Fruit fly (Drosophila melanogaster): ENCODE data around the gene CG33939.

Gene CG33939

dm6 chrX:19148798-19149510 is 25.7 kb downstream of the CG33939 start:
- TF ChIP-seq CG10348 (GFP tag; IDR thresholded peaks at IDR 0.05), result no peak
- no peak for TF ChIP-seq fd96Ca (GFP tag; IDR thresholded peaks at IDR 0.05)
- no peak for TF ChIP-seq CG4496 (GFP tag; IDR thresholded peaks at IDR 0.05)
- TF ChIP-seq CG8159 (tag; optimal IDR thresholded peaks at IDR 0.05), result no peak
- TF ChIP-seq CG32121 (GFP tag; IDR thresholded peaks at IDR 0.05), result no peak
- TF ChIP-seq Ets98B (GFP tag; IDR thresholded peaks at IDR 0.05), result no peak
- TF ChIP-seq rn (GFP tag; IDR thresholded peaks at IDR 0.05), result no peak
- TF ChIP-seq EcR (GFP tag; optimal IDR thresholded peaks at IDR 0.05), result no peak
- no peak for TF ChIP-seq CG15710 (tag; optimal IDR thresholded peaks at IDR 0.05)
- no peak for TF ChIP-seq D1 (tag; optimal IDR thresholded peaks at IDR 0.05)
- TF ChIP-seq CG13204 (GFP tag; optimal IDR thresholded peaks at IDR 0.05), result no peak
- no peak for TF ChIP-seq CG12605 (GFP tag; IDR thresholded peaks at IDR 0.05)
- no peak for TF ChIP-seq Snoo (tag; optimal IDR thresholded peaks at IDR 0.05)
- no peak for TF ChIP-seq Pif1B (GFP tag; optimal IDR thresholded peaks at IDR 0.05)
- TF ChIP-seq CG8301 (tag; optimal IDR thresholded peaks at IDR 0.05), result no peak
- no peak for TF ChIP-seq gl (tag; optimal IDR thresholded peaks at IDR 0.05)
- no peak for TF ChIP-seq Pif1A (GFP tag; optimal IDR thresholded peaks at IDR 0.05)
- no peak for TF ChIP-seq CG14655 (GFP tag; optimal IDR thresholded peaks at IDR 0.05)

dm6 chrX:19147939-19148641 is 26.6 kb downstream of the CG33939 start:
- peak; percentile 40 for TF ChIP-seq Pif1A (GFP tag; optimal IDR thresholded peaks at IDR 0.05)
- no peak for TF ChIP-seq EcR (GFP tag; optimal IDR thresholded peaks at IDR 0.05)
- TF ChIP-seq rn (GFP tag; IDR thresholded peaks at IDR 0.05), result no peak
- no peak for TF ChIP-seq gl (tag; optimal IDR thresholded peaks at IDR 0.05)
- no peak for TF ChIP-seq Snoo (tag; optimal IDR thresholded peaks at IDR 0.05)
- TF ChIP-seq CG4496 (GFP tag; IDR thresholded peaks at IDR 0.05), result peak; percentile 43; the same call in 1 of the 3 replicates
- no peak for TF ChIP-seq CG12605 (GFP tag; IDR thresholded peaks at IDR 0.05)
- TF ChIP-seq fd96Ca (GFP tag; IDR thresholded peaks at IDR 0.05), result 0 out of 3 replicates have a peak, but pooled peaks have one; percentile 11

DNA sequence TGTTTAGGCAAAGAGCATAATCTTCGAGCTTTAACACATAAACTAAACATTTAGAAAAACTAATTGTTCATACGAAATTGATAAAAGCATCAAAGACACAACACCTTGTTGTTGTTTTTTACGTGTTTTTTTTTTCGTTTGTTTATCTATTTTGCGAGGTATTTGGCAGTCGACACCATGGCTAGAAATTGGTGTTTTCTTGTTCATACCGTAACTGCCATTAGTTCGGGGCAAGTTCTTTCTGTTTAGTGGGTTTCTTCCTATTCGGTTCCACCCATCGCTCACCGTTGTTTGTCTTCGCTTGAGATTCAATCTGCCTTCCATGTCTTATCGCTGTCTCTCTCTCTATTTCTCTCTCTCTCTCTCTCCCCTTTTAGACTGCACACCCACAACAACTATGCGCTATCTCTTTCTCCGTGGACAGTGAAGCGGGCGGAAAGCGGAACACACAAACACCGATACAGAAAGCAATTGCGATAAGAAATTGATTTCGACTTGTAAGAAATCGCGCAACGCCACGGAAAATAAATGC is 28.2 kb downstream of the CG33939 start:
- TF ChIP-seq CG4496 (GFP tag; IDR thresholded peaks at IDR 0.05) (no peak; the same call in 2 of the 3 replicates), CG10348 (GFP tag; IDR thresholded peaks at IDR 0.05) (no peak), CG9948 (tag; optimal IDR thresholded peaks at IDR 0.05) (peak; percentile 50), CG15710 (tag; optimal IDR thresholded peaks at IDR 0.05) (no peak), fd96Ca (GFP tag; IDR thresholded peaks at IDR 0.05) (peak; percentile 24; the same call in 1 of the 3 replicates), CG8159 (tag; optimal IDR thresholded peaks at IDR 0.05) (peak; percentile 15), EcR (GFP tag; optimal IDR thresholded peaks at IDR 0.05) (peak; percentile 21), CG13204 (GFP tag; optimal IDR thresholded peaks at IDR 0.05) (peak; percentile 47), gl (tag; optimal IDR thresholded peaks at IDR 0.05) (no peak), Snoo (tag; optimal IDR thresholded peaks at IDR 0.05) (no peak), Ets98B (GFP tag; IDR thresholded peaks at IDR 0.05) (no peak), D1 (tag; optimal IDR thresholded peaks at IDR 0.05) (no peak), CG34367 (tag; optimal IDR thresholded peaks at IDR 0.05) (no peak), Pif1B (GFP tag; optimal IDR thresholded peaks at IDR 0.05) (peak; percentile 78), Pif1A (GFP tag; optimal IDR thresholded peaks at IDR 0.05) (peak; percentile 72), rn (GFP tag; IDR thresholded peaks at IDR 0.05) (no peak), CG12605 (GFP tag; IDR thresholded peaks at IDR 0.05) (no peak), CG32121 (GFP tag; IDR thresholded peaks at IDR 0.05) (no peak), CG17806 (tag; optimal IDR thresholded peaks at IDR 0.05) (no peak), CG8301 (tag; optimal IDR thresholded peaks at IDR 0.05) (peak; percentile 45), CG14655 (GFP tag; optimal IDR thresholded peaks at IDR 0.05) (peak; percentile 65)

- TF ChIP-seq Snoo (tag; optimal IDR thresholded peaks at IDR 0.05) (peak; percentile 20), Ets98B (GFP tag; IDR thresholded peaks at IDR 0.05) (peak; percentile 19), CG14655 (GFP tag; optimal IDR thresholded peaks at IDR 0.05) (peak; percentile 84), CG32121 (GFP tag; IDR thresholded peaks at IDR 0.05) (peak; percentile 50), rn (GFP tag; IDR thresholded peaks at IDR 0.05) (no peak), CG10348 (GFP tag; IDR thresholded peaks at IDR 0.05) (no peak), CG9948 (tag; optimal IDR thresholded peaks at IDR 0.05) (peak; percentile 69), Pif1B (GFP tag; optimal IDR thresholded peaks at IDR 0.05) (peak; percentile 53), CG8159 (tag; optimal IDR thresholded peaks at IDR 0.05) (peak; percentile 68), CG15710 (tag; optimal IDR thresholded peaks at IDR 0.05) (peak; percentile 68), CG12605 (GFP tag; IDR thresholded peaks at IDR 0.05) (no peak), D1 (tag; optimal IDR thresholded peaks at IDR 0.05) (peak; percentile 47), CG4496 (GFP tag; IDR thresholded peaks at IDR 0.05) (peak; percentile 25; the same call in 1 of the 3 replicates), EcR (GFP tag; optimal IDR thresholded peaks at IDR 0.05) (peak; percentile 25), CG8301 (tag; optimal IDR thresholded peaks at IDR 0.05) (peak; percentile 75), fd96Ca (GFP tag; IDR thresholded peaks at IDR 0.05) (no peak), CG34367 (tag; optimal IDR thresholded peaks at IDR 0.05) (peak; percentile 53), Pif1A (GFP tag; optimal IDR thresholded peaks at IDR 0.05) (peak; percentile 64), CG13204 (GFP tag; optimal IDR thresholded peaks at IDR 0.05) (peak; percentile 6), gl (tag; optimal IDR thresholded peaks at IDR 0.05) (no peak), CG17806 (tag; optimal IDR thresholded peaks at IDR 0.05) (peak; percentile 55)
These were observed 29.8 kb downstream of the CG33939 start for dm6 chrX:19144785-19145422.
